Worm (Caenorhabditis elegans): Measurements from ENCODE around the gene K11D12.13.

DNA sequence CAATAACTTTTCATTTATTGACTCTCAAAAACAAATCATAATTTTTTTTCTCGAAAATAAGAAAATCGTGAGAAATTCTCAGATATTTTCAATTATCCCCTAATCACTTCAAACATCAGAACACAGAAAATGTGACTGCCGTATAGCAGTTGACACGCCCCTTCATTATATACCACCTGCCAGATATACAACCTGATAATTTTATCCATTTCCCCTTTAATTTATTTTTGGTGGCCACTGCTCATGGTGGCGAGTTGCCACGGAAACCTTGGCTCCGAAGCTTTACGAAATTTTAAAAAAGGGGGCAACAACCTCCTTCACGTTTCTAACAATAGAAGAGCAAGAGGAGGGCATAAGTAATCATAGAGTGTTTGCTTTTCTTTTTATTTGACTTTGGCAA is 16.5 kb upstream of the K11D12.13 start:
- no peak for TF ChIP-seq hlh-6 (tag; optimal IDR thresholded peaks at IDR 0.05)
- no peak for TF ChIP-seq pqm-1 (tag; optimal IDR thresholded peaks at IDR 0.05)
- TF ChIP-seq ama-1 (optimal IDR thresholded peaks at IDR 0.05), result no peak
- no peak for TF ChIP-seq ttx-3 (tag; optimal IDR thresholded peaks at IDR 0.05)
- no peak for TF ChIP-seq nhr-232 (tag; optimal IDR thresholded peaks at IDR 0.05)
- no peak for TF ChIP-seq pha-4 (tag; optimal IDR thresholded peaks at IDR 0.05)
- TF ChIP-seq ceh-2 (tag; optimal IDR thresholded peaks at IDR 0.05), result no peak
- TF ChIP-seq ceh-30 (tag; optimal IDR thresholded peaks at IDR 0.05), result no peak
- no peak for TF ChIP-seq zip-5 (tag; optimal IDR thresholded peaks at IDR 0.05)
- TF ChIP-seq dve-1 (tag; optimal IDR thresholded peaks at IDR 0.05), result no peak

Data from whole organism, late embryonic.